Worm (Caenorhabditis elegans) whole organism, L1 larva: Measurements from ENCODE around the gene cebp-1.
A peak's percentile ranks its signal among the peaks of the same experiment; 100 is the strongest.

ENCODE experiments used
- C04F5.9 ChIP-seq: sonication (generic microtip); optimal IDR thresholded peaks from 2 replicates; lab custom pipeline; 2016; ENCODE audit warnings: missing genetic modification characterization, missing compliant biosample characterization
- C16A3.4 ChIP-seq: fragments of 150-350 bp; optimal IDR thresholded peaks from 2 replicates; lab custom pipeline; 2014; ENCODE audit warnings: missing biosample characterization, missing genetic modification characterization
- Y116A8C.19 ChIP-seq: sonication (generic microtip); optimal IDR thresholded peaks from 2 replicates; lab custom pipeline; 2016; ENCODE audit warnings: missing compliant biosample characterization, missing genetic modification characterization, borderline replicate concordance
- alr-1 ChIP-seq: fragments of 200-800 bp; sonication (Bioruptor generic); optimal IDR thresholded peaks from 2 replicates; lab custom pipeline; 2018; ENCODE audit warnings: borderline replicate concordance, mild to moderate bottlenecking, missing genetic modification characterization, missing compliant biosample characterization
- blmp-1 ChIP-seq: fragments of 150-350 bp; optimal IDR thresholded peaks from 2 replicates; lab custom pipeline; 2014; ENCODE audit warnings: missing biosample characterization, missing genetic modification characterization
- ceh-8 ChIP-seq: fragments of 200-800 bp; sonication (Bioruptor generic); optimal IDR thresholded peaks from 2 replicates; lab custom pipeline; 2018; ENCODE audit warnings: mild to moderate bottlenecking, missing genetic modification characterization, moderate library complexity, missing compliant biosample characterization
- ceh-82 ChIP-seq, 3 experiments: fragments of 150-350 bp in 1 of 3; sonication (generic microtip) in 2 of 3; optimal IDR thresholded peaks; 2 replicates each; lab custom pipeline; 2014 to 2017; ENCODE audit warnings: missing biosample characterization in 3 of 3, missing genetic modification characterization in 3 of 3
- ceh-88 ChIP-seq: fragments of 200-800 bp; sonication (Bioruptor generic); IDR thresholded peaks from 2 replicates; pipeline ENCODE4 v1.3.6; 2022; ENCODE audit warnings: missing genetic modification characterization, missing compliant biosample characterization
- elt-2 ChIP-seq: sonication (generic microtip); optimal IDR thresholded peaks from 2 replicates; lab custom pipeline; 2016; ENCODE audit warnings: missing genetic modification characterization, mild to moderate bottlenecking, inconsistent platforms, missing compliant biosample characterization, missing genetic modification reagents
- fkh-10 ChIP-seq: sonication (generic microtip); optimal IDR thresholded peaks from 2 replicates; lab custom pipeline; 2017; ENCODE audit warnings: missing biosample characterization, missing genetic modification reagents, missing genetic modification characterization
- fkh-8 ChIP-seq: sonication (generic microtip); optimal IDR thresholded peaks from 2 replicates; lab custom pipeline; 2016; ENCODE audit warnings: mild to moderate bottlenecking, missing genetic modification characterization, missing compliant biosample characterization
- grh-1 ChIP-seq: fragments of 200-800 bp; sonication (Bioruptor generic); IDR thresholded peaks from 2 replicates; pipeline ENCODE4 v1.3.6; 2022; ENCODE audit warnings: missing genetic modification reagents, missing genetic modification characterization, missing compliant biosample characterization
- hlh-4 ChIP-seq: sonication (generic microtip); optimal IDR thresholded peaks from 2 replicates; lab custom pipeline; 2016; ENCODE audit warnings: mild to moderate bottlenecking, missing genetic modification characterization, missing compliant biosample characterization
- irx-1 ChIP-seq: sonication (generic microtip); optimal IDR thresholded peaks from 2 replicates; lab custom pipeline; 2016; ENCODE audit warnings: missing genetic modification characterization, missing compliant biosample characterization
- isw-1 ChIP-seq: fragments of 200-800 bp; sonication (Bioruptor generic); IDR thresholded peaks from 2 replicates; pipeline ENCODE4 v1.3.6; 2022; ENCODE audit warnings: missing genetic modification characterization, missing compliant biosample characterization
- lin-13 ChIP-seq: fragments of 150-350 bp; optimal IDR thresholded peaks from 2 replicates; lab custom pipeline; 2014; ENCODE audit warnings: missing biosample characterization, missing genetic modification reagents, missing genetic modification characterization
- lin-15B ChIP-seq: fragments of 150-350 bp; sonication (generic microtip); optimal IDR thresholded peaks from 3 replicates; lab custom pipeline; 2014; ENCODE audit warnings: missing biosample characterization, missing genetic modification characterization
- lin-35 ChIP-seq, 2 experiments: fragments of 150-350 bp; optimal IDR thresholded peaks; 2 replicates each; lab custom pipeline; 2014; ENCODE audit warnings: missing biosample characterization in 2 of 2, missing genetic modification characterization in 2 of 2, missing genetic modification reagents in 2 of 2
- lsy-2 ChIP-seq, 2 experiments: fragments of 150-350 bp; optimal IDR thresholded peaks; 2 replicates each; lab custom pipeline; 2014; ENCODE audit warnings: missing biosample characterization in 2 of 2, missing genetic modification characterization in 2 of 2
- mep-1 ChIP-seq: fragments of 150-350 bp; optimal IDR thresholded peaks from 2 replicates; lab custom pipeline; 2014; ENCODE audit warnings: missing biosample characterization, missing genetic modification characterization
- nhr-11 ChIP-seq: fragments of 150-350 bp; optimal IDR thresholded peaks from 2 replicates; lab custom pipeline; 2014; ENCODE audit warnings: missing biosample characterization, missing genetic modification characterization
- nhr-12 ChIP-seq: sonication (generic microtip); optimal IDR thresholded peaks from 2 replicates; lab custom pipeline; 2017; ENCODE audit warnings: missing biosample characterization, missing genetic modification characterization
- nhr-19 ChIP-seq: fragments of 200-800 bp; sonication (Bioruptor generic); conservative IDR thresholded peaks from 2 replicates; pipeline ENCODE4 v1.3.6; 2022; ENCODE audit warnings: missing genetic modification characterization, missing compliant biosample characterization
- nhr-28 ChIP-seq: fragments of 150-350 bp; optimal IDR thresholded peaks from 2 replicates; lab custom pipeline; 2014; ENCODE audit warnings: missing biosample characterization, missing genetic modification characterization
- nhr-47 ChIP-seq: sonication (generic microtip); optimal IDR thresholded peaks from 2 replicates; lab custom pipeline; 2016; ENCODE audit warnings: mild to moderate bottlenecking, missing genetic modification characterization, moderate library complexity, missing compliant biosample characterization
- nhr-76 ChIP-seq: sonication (generic microtip); optimal IDR thresholded peaks from 2 replicates; lab custom pipeline; 2017; ENCODE audit warnings: missing biosample characterization, missing genetic modification characterization
- nhr-85 ChIP-seq: sonication (generic microtip); peaks from one replicate; lab custom pipeline; 2016; ENCODE audit warnings: missing genetic modification characterization, inconsistent platforms, missing compliant biosample characterization
- nhr-90 ChIP-seq: sonication (generic microtip); optimal IDR thresholded peaks from 2 replicates; lab custom pipeline; 2016; ENCODE audit warnings: mild to moderate bottlenecking, missing genetic modification characterization, missing compliant biosample characterization; ENCODE audit not compliant: poor library complexity
- rnt-1 ChIP-seq: sonication (generic microtip); optimal IDR thresholded peaks from 2 replicates; lab custom pipeline; 2016; ENCODE audit warnings: mild to moderate bottlenecking, missing genetic modification characterization, moderate library complexity, missing compliant biosample characterization
- skn-1 ChIP-seq: fragments of 150-350 bp; optimal IDR thresholded peaks from 2 replicates; lab custom pipeline; 2014; ENCODE audit warnings: missing biosample characterization, missing genetic modification characterization
- sox-4 ChIP-seq: sonication (generic microtip); optimal IDR thresholded peaks from 2 replicates; lab custom pipeline; 2016; ENCODE audit warnings: missing genetic modification characterization, missing compliant biosample characterization
- sptf-1 ChIP-seq: fragments of 150-350 bp; optimal IDR thresholded peaks from 2 replicates; lab custom pipeline; 2014; ENCODE audit warnings: missing biosample characterization, missing genetic modification characterization
- sup-37 ChIP-seq: fragments of 200-800 bp; sonication (Bioruptor generic); optimal IDR thresholded peaks from 2 replicates; lab custom pipeline; 2018; ENCODE audit warnings: mild to moderate bottlenecking, missing genetic modification characterization, missing compliant biosample characterization
- tbx-2 ChIP-seq: sonication (generic microtip); optimal IDR thresholded peaks from 2 replicates; lab custom pipeline; 2016; ENCODE audit warnings: missing genetic modification characterization, missing compliant biosample characterization
- tlp-1 ChIP-seq: fragments of 150-350 bp; optimal IDR thresholded peaks from 2 replicates; lab custom pipeline; 2014; ENCODE audit warnings: missing biosample characterization, missing genetic modification characterization
- unc-130 ChIP-seq: fragments of 150-350 bp; optimal IDR thresholded peaks from 2 replicates; lab custom pipeline; 2017; ENCODE audit warnings: missing biosample characterization, missing genetic modification characterization, inconsistent platforms
- unc-30 ChIP-seq: sonication (generic microtip); optimal IDR thresholded peaks from 2 replicates; lab custom pipeline; 2017; ENCODE audit warnings: missing biosample characterization, missing genetic modification characterization
- unc-86 ChIP-seq: sonication (generic microtip); optimal IDR thresholded peaks from 2 replicates; lab custom pipeline; 2016; ENCODE audit warnings: missing genetic modification characterization, missing compliant biosample characterization
- zip-4 ChIP-seq: fragments of 200-800 bp; sonication (Bioruptor generic); optimal IDR thresholded peaks from 2 replicates; lab custom pipeline; 2018; ENCODE audit warnings: mild to moderate bottlenecking, missing genetic modification characterization, moderate library complexity, missing compliant biosample characterization

cebp-1 gene

DNA sequence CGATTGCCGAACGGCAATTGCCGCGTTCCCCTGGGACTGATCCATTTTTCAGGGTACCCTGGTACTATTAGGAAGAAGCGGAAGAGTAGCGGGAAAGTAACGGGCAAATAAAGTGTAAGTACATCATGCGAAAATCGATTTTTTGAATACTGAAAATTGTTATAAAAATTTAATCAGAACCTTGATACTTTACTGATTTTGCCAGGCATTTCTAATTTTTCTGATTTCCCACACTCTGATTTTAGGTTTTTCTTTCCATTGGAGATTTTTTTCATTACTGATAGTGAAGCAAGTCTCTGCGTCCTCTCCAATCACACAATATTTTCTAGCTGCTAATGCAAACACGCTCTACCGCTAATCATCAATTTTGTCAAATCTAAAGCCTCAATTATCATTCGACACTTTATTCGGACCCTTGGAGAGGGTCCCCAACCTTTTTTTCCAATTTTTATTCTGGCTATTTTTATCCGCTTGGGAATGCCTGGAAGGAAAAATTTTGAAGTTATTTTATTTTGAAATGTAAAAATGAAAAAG, 34.4 kb downstream of the cebp-1 start, which contains the start of gene F19G12.9:
F19G12.9 (plus strand) TSS at position 51 of the 534 bp plus-strand sequence.
- TF ChIP-seq lin-35 (GFP tag; optimal IDR thresholded peaks at IDR 0.05; lab: Kevin White, UChicago) (peak in 1 of 2 experiments; percentile 54), unc-86 (tag; lab: Kevin White, UChicago) (no peak), hlh-4 (tag; lab: Kevin White, UChicago) (no peak), elt-2 (tag; lab: Kevin White, UChicago) (peak; percentile 7), nhr-47 (tag; lab: Kevin White, UChicago) (no peak), sox-4 (tag; lab: Kevin White, UChicago) (no peak), lsy-2 (tag; optimal IDR thresholded peaks at IDR 0.05; lab: Kevin White, UChicago) (no peak), blmp-1 (tag; lab: Kevin White, UChicago) (peak; percentile 20), skn-1 (tag; lab: Kevin White, UChicago) (peak; percentile 96), C16A3.4 (tag; lab: Kevin White, UChicago) (no peak), rnt-1 (tag; lab: Kevin White, UChicago) (peak; percentile 29), nhr-28 (tag; lab: Kevin White, UChicago) (no peak), ceh-8 (no peak), isw-1 (no peak), mep-1 (tag; lab: Kevin White, UChicago) (no peak), sup-37 (GFP tag; lab: Kevin White, UChicago) (no peak), nhr-76 (tag; lab: Kevin White, UChicago) (no peak), lin-13 (GFP tag; lab: Kevin White, UChicago) (no peak)

DNA sequence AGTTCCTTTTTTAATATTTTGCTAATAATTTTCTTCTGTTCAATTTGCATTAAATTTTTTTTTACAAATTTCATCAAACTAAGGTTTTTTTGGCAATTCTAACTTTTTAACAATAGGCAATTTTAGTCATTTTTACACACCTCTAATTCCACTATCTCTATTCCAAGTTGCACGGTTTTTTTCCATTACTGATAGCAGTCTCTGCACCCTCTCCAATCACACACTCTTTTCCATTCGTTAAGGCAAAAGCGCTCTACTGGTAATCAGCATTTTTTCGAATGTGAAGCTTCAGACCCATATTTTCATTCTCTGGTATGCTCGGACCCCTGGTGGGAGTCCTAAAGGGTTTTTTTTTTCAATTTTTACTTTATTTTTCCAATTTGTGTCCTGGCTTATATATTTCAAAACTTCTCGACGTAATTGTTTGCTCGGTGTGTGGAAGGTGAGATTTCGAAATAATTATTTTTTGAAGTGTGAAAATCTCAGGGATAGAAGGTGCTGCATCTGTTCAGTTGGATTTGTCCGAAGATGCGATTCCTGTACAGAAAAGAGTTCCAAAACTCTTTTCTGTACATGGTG, 36.8 kb downstream of the cebp-1 start, which contains the start of the genes F19G12.4 and F19G12.8:
F19G12.4 (plus strand) TSS at position 529 of the 579 bp plus-strand sequence.
F19G12.8 (plus strand) TSS at position 545 of the 579 bp plus-strand sequence.
- TF ChIP-seq unc-130 (tag; lab: Kevin White, UChicago) (no peak), nhr-85 (tag; lab: Kevin White, UChicago) (peak; percentile 20), elt-2 (tag; lab: Kevin White, UChicago) (peak; percentile 12), lin-35 (GFP tag; optimal IDR thresholded peaks at IDR 0.05; lab: Kevin White, UChicago) (peak in 1 of 2 experiments; percentile 1)
- TF ChIP-seq, all 84 proteins: peak for 3

DNA sequence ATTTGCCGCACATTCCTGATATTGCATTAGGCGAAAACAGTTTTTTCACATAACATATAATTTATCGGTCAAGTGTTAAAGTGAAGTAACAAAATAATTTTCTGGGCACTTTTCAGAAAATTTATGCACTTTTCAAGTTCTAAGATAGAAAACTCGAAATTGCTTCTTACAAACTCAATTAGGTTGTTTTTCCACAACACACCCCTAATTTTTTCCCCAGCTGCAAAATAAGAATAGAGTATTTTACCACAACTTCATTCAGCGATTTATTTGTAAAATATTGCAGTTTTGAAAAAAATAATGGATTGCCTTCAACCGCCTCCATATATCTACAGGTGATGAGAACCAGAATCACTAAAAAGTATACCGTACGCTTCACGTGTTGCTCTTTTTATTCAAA, 40.8 kb downstream of the cebp-1 start, which contains the start of gene srh-19:
srh-19 (plus strand) TSS at position 301 of the 400 bp plus-strand sequence.
- TF ChIP-seq sup-37 (GFP tag; lab: Kevin White, UChicago) (no peak), C04F5.9 (tag; lab: Kevin White, UChicago) (no peak), fkh-10 (GFP tag; lab: Kevin White, UChicago) (no peak), nhr-11 (tag; lab: Kevin White, UChicago) (no peak), sptf-1 (no peak), tbx-2 (tag; lab: Kevin White, UChicago) (no peak), ceh-82 (tag; optimal IDR thresholded peaks at IDR 0.05; lab: Kevin White, UChicago) (no peak), nhr-19 (no peak), nhr-12 (no peak), unc-30 (tag; lab: Kevin White, UChicago) (no peak), blmp-1 (tag; lab: Kevin White, UChicago) (no peak), lin-15B (tag; lab: Kevin White, UChicago) (no peak), tlp-1 (tag; lab: Kevin White, UChicago) (no peak), fkh-8 (tag; lab: Kevin White, UChicago) (no peak), zip-4 (GFP tag; lab: Kevin White, UChicago) (no peak), nhr-47 (tag; lab: Kevin White, UChicago) (no peak), nhr-85 (tag; lab: Kevin White, UChicago) (no peak), irx-1 (tag; lab: Kevin White, UChicago) (no peak)

DNA sequence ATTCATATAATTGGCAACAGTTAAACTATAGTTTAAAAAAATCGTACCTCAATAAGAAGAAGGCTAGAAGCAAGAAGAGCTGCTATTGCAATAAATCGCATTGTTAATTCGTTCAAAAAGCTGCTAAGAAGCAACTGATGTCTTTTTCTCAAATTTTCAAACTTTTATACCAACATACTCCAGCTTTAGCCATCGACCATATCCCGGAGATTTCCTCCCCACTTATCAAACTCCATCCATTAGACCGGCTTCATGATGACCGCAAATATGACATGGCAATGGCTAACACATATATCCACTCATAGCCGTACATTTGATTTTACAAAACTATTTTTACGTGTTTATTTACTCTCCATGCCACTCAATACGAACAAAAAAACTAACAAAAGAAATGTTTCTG, 43.1 kb downstream of the cebp-1 start, which contains the start of gene abu-2:
abu-2 (minus strand) TSS at position 101 of the 400 bp plus-strand sequence.
- TF ChIP-seq nhr-90, result no peak
- TF ChIP-seq alr-1, result no peak
- no peak for TF ChIP-seq ceh-88 (GFP tag; lab: Robert Waterston, UW)
- TF ChIP-seq Y116A8C.19 (tag; lab: Kevin White, UChicago), result no peak
- TF ChIP-seq grh-1 (GFP tag; lab: Robert Waterston, UW), result no peak
- TF ChIP-seq blmp-1 (tag; lab: Kevin White, UChicago), result no peak
- TF ChIP-seq sox-4 (tag; lab: Kevin White, UChicago), result no peak
- TF ChIP-seq hlh-4 (tag; lab: Kevin White, UChicago), result no peak
- TF ChIP-seq, all 84 proteins: peak for 0
